Fruit fly (Drosophila melanogaster) whole organism, pupa: Measurements from ENCODE around the gene mamo.

ENCODE experiments used
- CG10348 ChIP-seq: fragments of 200-800 bp; sonication (Bioruptor generic); IDR thresholded peaks from 2 replicates; pipeline ENCODE4 v1.3.6; 2022; ENCODE audit warnings: missing biosample characterization, missing genetic modification characterization
- CG17806 ChIP-seq: fragments of 200-800 bp; sonication (Bioruptor generic); optimal IDR thresholded peaks from 2 replicates; lab custom pipeline; 2018; ENCODE audit warnings: missing biosample characterization, mild to moderate bottlenecking, missing genetic modification characterization, moderate library complexity
- CG32121 ChIP-seq: fragments of 200-800 bp; sonication (Bioruptor generic); IDR thresholded peaks from 2 replicates; pipeline ENCODE4 v1.3.6; 2022; ENCODE audit warnings: missing biosample characterization, missing genetic modification characterization
- CG34367 ChIP-seq: fragments of 200-800 bp; sonication (Bioruptor generic); optimal IDR thresholded peaks from 2 replicates; lab custom pipeline; 2018; ENCODE audit warnings: missing biosample characterization, mild to moderate bottlenecking, missing genetic modification characterization
- CG8159 ChIP-seq: fragments of 200-800 bp; sonication (Bioruptor generic); optimal IDR thresholded peaks from 3 replicates; lab custom pipeline; 2018; ENCODE audit warnings: missing biosample characterization, mild to moderate bottlenecking, missing genetic modification characterization, moderate library complexity
- CG9948 ChIP-seq: fragments of 200-800 bp; sonication (Bioruptor generic); optimal IDR thresholded peaks from 2 replicates; lab custom pipeline; 2018; ENCODE audit warnings: missing biosample characterization, mild to moderate bottlenecking, missing genetic modification characterization, moderate library complexity
- rn ChIP-seq: fragments of 200-800 bp; sonication (Bioruptor generic); IDR thresholded peaks from 2 replicates; pipeline ENCODE4 v1.3.6; 2022; ENCODE audit warnings: missing biosample characterization, missing genetic modification characterization

DNA sequence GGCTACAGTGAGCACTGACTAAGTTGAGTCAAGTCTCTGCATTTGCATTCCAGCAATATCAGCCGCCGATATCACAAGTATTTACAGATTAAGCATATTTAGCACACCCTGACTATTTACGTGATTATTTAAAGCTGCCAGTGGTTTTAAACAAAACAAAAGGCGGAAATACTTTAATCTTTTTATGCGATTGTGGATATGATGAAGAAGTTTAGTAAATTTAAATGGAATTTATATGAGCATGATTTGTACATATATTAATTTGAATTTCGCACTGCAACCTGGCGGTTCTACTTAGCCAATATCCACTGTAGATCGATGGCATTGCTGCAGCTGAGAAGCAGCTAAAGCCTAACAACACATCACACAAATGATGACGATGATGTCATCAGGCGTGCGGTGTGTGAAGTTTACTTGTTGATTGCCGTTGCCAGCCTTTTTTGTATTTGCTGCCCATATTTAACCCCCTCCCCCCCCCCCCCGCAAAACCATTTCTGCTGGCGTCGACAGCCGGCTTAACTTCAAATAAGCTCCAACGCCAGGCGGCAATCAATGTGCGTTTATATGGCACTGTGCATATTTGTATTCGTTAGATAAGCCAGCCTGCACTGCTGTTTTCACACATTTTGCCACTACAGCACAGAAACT is 174.7 kb downstream of the mamo start:
- TF ChIP-seq CG34367 (tag; lab: Kevin White, UChicago) (peak; percentile 58), CG10348 (GFP tag; lab: Robert Waterston, UW) (peak; percentile 58), rn (GFP tag; lab: Robert Waterston, UW) (peak; percentile 41; the same call in 1 of the 2 replicates), CG9948 (tag; lab: Kevin White, UChicago) (peak; percentile 72), CG17806 (peak; percentile 59), CG32121 (GFP tag; lab: Robert Waterston, UW) (peak; percentile 77), CG8159 (tag; lab: Kevin White, UChicago) (peak; percentile 76)
